Fruit fly (Drosophila melanogaster) whole organism, embryonic: ENCODE results near the gene mgr.

Source experiments
- ATbp ChIP-seq: fragments of 200-800 bp; sonication (Bioruptor generic); optimal IDR thresholded peaks from 2 replicates; lab custom pipeline; 2017; ENCODE audit warnings: missing biosample characterization, mild to moderate bottlenecking, missing genetic modification characterization, missing genetic modification reagents
- Adf1 ChIP-seq: fragments of 200-800 bp; sonication (Bioruptor generic); IDR thresholded peaks from 2 replicates; pipeline ENCODE4 v1.3.6; 2022; ENCODE audit warnings: missing biosample characterization, missing genetic modification characterization
- Atf-2 ChIP-seq: fragments of 200-800 bp; sonication (Bioruptor generic); optimal IDR thresholded peaks from 2 replicates; lab custom pipeline; 2016; ENCODE audit warnings: missing biosample characterization, missing genetic modification characterization
- CG12391 ChIP-seq: fragments of 200-800 bp; sonication (Bioruptor generic); optimal IDR thresholded peaks from 3 replicates; lab custom pipeline; 2018; ENCODE audit warnings: missing biosample characterization, mild to moderate bottlenecking, missing genetic modification characterization, moderate library complexity
- CG13287 ChIP-seq: fragments of 200-800 bp; sonication (Bioruptor generic); IDR thresholded peaks from 2 replicates; pipeline ENCODE4 v1.3.6; 2022; ENCODE audit warnings: missing biosample characterization, missing genetic modification characterization; ENCODE audit not compliant: partially characterized antibody
- CG13624 ChIP-seq: fragments of 200-800 bp; sonication (Bioruptor generic); optimal IDR thresholded peaks from 2 replicates; lab custom pipeline; 2016; ENCODE audit warnings: missing biosample characterization, missing genetic modification characterization
- CG15269 ChIP-seq: fragments of 200-800 bp; sonication (Bioruptor generic); optimal IDR thresholded peaks from 2 replicates; lab custom pipeline; 2018; ENCODE audit warnings: missing biosample characterization, mild to moderate bottlenecking, missing genetic modification characterization, moderate library complexity
- CG1647 ChIP-seq: fragments of 200-800 bp; sonication (Bioruptor generic); optimal IDR thresholded peaks from 3 replicates; lab custom pipeline; 2016; ENCODE audit warnings: missing biosample characterization, missing genetic modification characterization
- CG17568 ChIP-seq: fragments of 200-800 bp; sonication (Bioruptor generic); optimal IDR thresholded peaks from 2 replicates; lab custom pipeline; 2018; ENCODE audit warnings: missing biosample characterization, mild to moderate bottlenecking, missing genetic modification characterization, moderate library complexity
- CG17802 ChIP-seq: fragments of 200-800 bp; sonication (Bioruptor generic); optimal IDR thresholded peaks from 2 replicates; lab custom pipeline; 2018; ENCODE audit warnings: missing biosample characterization, mild to moderate bottlenecking, missing genetic modification characterization, moderate library complexity
- CG17912 ChIP-seq: fragments of 200-800 bp; sonication (Bioruptor generic); optimal IDR thresholded peaks from 2 replicates; lab custom pipeline; 2018; ENCODE audit warnings: missing biosample characterization, mild to moderate bottlenecking, missing genetic modification characterization
- CG1832 ChIP-seq: fragments of 200-800 bp; sonication (Bioruptor generic); optimal IDR thresholded peaks from 2 replicates; lab custom pipeline; 2017; ENCODE audit warnings: missing biosample characterization, mild to moderate bottlenecking, missing genetic modification characterization, inconsistent platforms
- CG30020 ChIP-seq: fragments of 200-800 bp; optimal IDR thresholded peaks from 2 replicates; lab custom pipeline; 2019; ENCODE audit warnings: missing biosample characterization, mild to moderate bottlenecking, missing genetic modification characterization, moderate library complexity
- CG4282 ChIP-seq: fragments of 200-800 bp; sonication (Bioruptor generic); optimal IDR thresholded peaks from 2 replicates; lab custom pipeline; 2016; ENCODE audit warnings: missing biosample characterization, missing genetic modification characterization
- CG4424 ChIP-seq: fragments of 200-800 bp; sonication (Bioruptor generic); optimal IDR thresholded peaks from 3 replicates; lab custom pipeline; 2016; ENCODE audit warnings: missing biosample characterization, missing genetic modification characterization
- CG4820 ChIP-seq: fragments of 200-800 bp; sonication (Bioruptor generic); optimal IDR thresholded peaks from 3 replicates; lab custom pipeline; 2016; ENCODE audit warnings: missing biosample characterization, missing genetic modification characterization
- CG6272 ChIP-seq: fragments of 200-800 bp; sonication (Bioruptor generic); IDR thresholded peaks from 2 replicates; pipeline ENCODE4 v1.3.6; 2022; ENCODE audit warnings: missing biosample characterization, missing genetic modification characterization
- CG6813 ChIP-seq: fragments of 200-800 bp; sonication (Bioruptor generic); optimal IDR thresholded peaks from 2 replicates; lab custom pipeline; 2017; ENCODE audit warnings: missing biosample characterization, missing genetic modification characterization, mild to moderate bottlenecking, moderate library complexity, missing genetic modification reagents
- CG7357 ChIP-seq: fragments of 200-800 bp; sonication (Bioruptor generic); IDR thresholded peaks from 3 replicates; pipeline ENCODE4 v1.3.6; 2022; ENCODE audit warnings: missing biosample characterization, missing genetic modification characterization
- CG7963 ChIP-seq: fragments of 200-800 bp; sonication (Bioruptor generic); IDR thresholded peaks from 3 replicates; pipeline ENCODE4 v1.3.6; 2022; ENCODE audit warnings: missing biosample characterization, missing genetic modification characterization; ENCODE audit not compliant: partially characterized antibody
- CG8290 ChIP-seq, 3 experiments: fragments of 200-800 bp; sonication (Bioruptor generic); optimal IDR thresholded peaks; 2 replicates each; lab custom pipeline; 2016 to 2019; ENCODE audit warnings: missing biosample characterization in 3 of 3, missing genetic modification characterization in 3 of 3, mild to moderate bottlenecking in 2 of 3, moderate library complexity in 1 of 3
- CG8478 ChIP-seq: fragments of >200 bp; optimal IDR thresholded peaks from 2 replicates; lab custom pipeline; 2018
- CG9817 ChIP-seq: fragments of 200-800 bp; sonication (Bioruptor generic); optimal IDR thresholded peaks from 2 replicates; lab custom pipeline; 2018; ENCODE audit warnings: missing biosample characterization, mild to moderate bottlenecking, missing genetic modification characterization, moderate library complexity
- CG9932 ChIP-seq: fragments of 200-800 bp; sonication (Bioruptor generic); IDR thresholded peaks from 2 replicates; pipeline ENCODE4 v1.3.6; 2022; ENCODE audit warnings: missing biosample characterization, missing genetic modification characterization
- Dp ChIP-seq: fragments of 200-800 bp; sonication (Bioruptor generic); optimal IDR thresholded peaks from 2 replicates; lab custom pipeline; 2018; ENCODE audit warnings: missing biosample characterization, mild to moderate bottlenecking, missing genetic modification characterization, moderate library complexity
- GATAe ChIP-seq: fragments of 200-800 bp; sonication (Bioruptor generic); conservative IDR thresholded peaks from 2 replicates; pipeline ENCODE4 v1.3.6; 2022; ENCODE audit warnings: missing biosample characterization, missing genetic modification characterization
- HLH4C ChIP-seq: fragments of 200-800 bp; sonication (Bioruptor generic); IDR thresholded peaks from 3 replicates; pipeline ENCODE4 v1.3.6; 2022; ENCODE audit warnings: missing biosample characterization, missing genetic modification characterization; ENCODE audit not compliant: partially characterized antibody
- Hmr ChIP-seq: fragments of 200-800 bp; sonication (Bioruptor generic); optimal IDR thresholded peaks from 3 replicates; lab custom pipeline; 2017; ENCODE audit warnings: mild to moderate bottlenecking, missing biosample characterization, missing genetic modification reagents, missing genetic modification characterization
- MESR4 ChIP-seq: fragments of 200-800 bp; sonication (Bioruptor generic); optimal IDR thresholded peaks from 2 replicates; lab custom pipeline; 2018; ENCODE audit warnings: missing biosample characterization, mild to moderate bottlenecking, missing genetic modification characterization, moderate library complexity
- Rx ChIP-seq: fragments of 200-800 bp; sonication (Bioruptor generic); IDR thresholded peaks from 2 replicates; pipeline ENCODE4 v1.3.6; 2022; ENCODE audit warnings: missing biosample characterization, missing genetic modification characterization
- Side ChIP-seq: fragments of 200-800 bp; sonication (Bioruptor generic); optimal IDR thresholded peaks from 2 replicates; lab custom pipeline; 2016; ENCODE audit warnings: missing biosample characterization, missing genetic modification characterization
- Trl ChIP-seq, 3 experiments: fragments of >200 bp in 2 of 3; fragments of 200-800 bp in 1 of 3; sonication (Bioruptor generic) in 1 of 3; optimal IDR thresholded peaks; 2 replicates in 1 of 3; 3 replicates in 2 of 3; lab custom pipeline; 2016 to 2017; ENCODE audit warnings: missing biosample characterization in 1 of 3, missing genetic modification characterization in 1 of 3
- ac ChIP-seq: fragments of 200-800 bp; sonication (Bioruptor generic); optimal IDR thresholded peaks from 3 replicates; lab custom pipeline; 2017; ENCODE audit warnings: missing biosample characterization, mild to moderate bottlenecking, missing genetic modification characterization
- ap ChIP-seq: fragments of 200-800 bp; sonication (Bioruptor generic); IDR thresholded peaks from 2 replicates; pipeline ENCODE4 v1.3.6; 2022; ENCODE audit warnings: missing biosample characterization, missing genetic modification characterization
- ara ChIP-seq: fragments of 200-800 bp; sonication (Bioruptor generic); IDR thresholded peaks from 2 replicates; pipeline ENCODE4 v1.3.6; 2022; ENCODE audit warnings: missing biosample characterization, missing genetic modification characterization
- bcd ChIP-seq: fragments of 200-800 bp; sonication (Bioruptor generic); optimal IDR thresholded peaks from 2 replicates; lab custom pipeline; 2017; ENCODE audit warnings: missing biosample characterization, mild to moderate bottlenecking, missing genetic modification characterization
- bsh ChIP-seq, 2 experiments: fragments of 200-800 bp; sonication (Bioruptor generic); optimal IDR thresholded peaks; 2 replicates each; lab custom pipeline; 2017 to 2018; ENCODE audit warnings: mild to moderate bottlenecking in 2 of 2, missing biosample characterization in 2 of 2, missing genetic modification characterization in 2 of 2, moderate library complexity in 1 of 2
- cad ChIP-seq: fragments of >200 bp; optimal IDR thresholded peaks from 2 replicates; lab custom pipeline; 2017; ENCODE audit warnings: missing biosample characterization, missing genetic modification characterization
- cas ChIP-seq: fragments of 200-800 bp; sonication (Bioruptor generic); IDR thresholded peaks from 2 replicates; pipeline ENCODE4 v1.3.6; 2022; ENCODE audit warnings: missing biosample characterization, missing genetic modification characterization
- caup ChIP-seq: fragments of 200-800 bp; sonication (Bioruptor generic); optimal IDR thresholded peaks from 3 replicates; lab custom pipeline; 2017; ENCODE audit warnings: missing biosample characterization, mild to moderate bottlenecking, missing genetic modification characterization, moderate library complexity; ENCODE audit not compliant: severe bottlenecking
- dpn ChIP-seq, 2 experiments: fragments of 200-800 bp; sonication (Bioruptor generic); optimal IDR thresholded peaks; 3 replicates each; lab custom pipeline; 2016; ENCODE audit warnings: missing biosample characterization in 2 of 2, missing genetic modification characterization in 2 of 2
- gcm ChIP-seq: fragments of 200-800 bp; sonication (Bioruptor generic); optimal IDR thresholded peaks from 2 replicates; lab custom pipeline; 2019; ENCODE audit warnings: missing biosample characterization, mild to moderate bottlenecking, missing genetic modification characterization, moderate library complexity
- gsb ChIP-seq: fragments of 200-800 bp; sonication (Bioruptor generic); IDR thresholded peaks from 2 replicates; pipeline ENCODE4 v1.3.6; 2022; ENCODE audit warnings: missing biosample characterization, missing genetic modification characterization
- jumu ChIP-seq: fragments of 200-800 bp; sonication (Bioruptor generic); optimal IDR thresholded peaks from 3 replicates; lab custom pipeline; 2016; ENCODE audit warnings: missing biosample characterization, missing genetic modification characterization
- ken ChIP-seq: fragments of 200-800 bp; sonication (Bioruptor generic); IDR thresholded peaks from 3 replicates; pipeline ENCODE4 v1.3.6; 2022; ENCODE audit warnings: missing biosample characterization, missing genetic modification characterization
- nerfin-1 ChIP-seq: fragments of 200-800 bp; sonication (Bioruptor generic); optimal IDR thresholded peaks from 3 replicates; lab custom pipeline; 2019; ENCODE audit warnings: missing biosample characterization, mild to moderate bottlenecking, missing genetic modification characterization, moderate library complexity
- pan ChIP-seq, 4 experiments: fragments of >200 bp in 3 of 4; fragments of 200-800 bp in 1 of 4; sonication (Bioruptor generic) in 1 of 4; optimal IDR thresholded peaks in 3 of 4; IDR thresholded peaks in 1 of 4; 2 replicates each; pipeline versions ENCODE4 v1.3.6 to Lab custom; 2017 to 2022; ENCODE audit warnings: missing biosample characterization in 2 of 4, missing genetic modification characterization in 2 of 4, mixed read lengths in 1 of 4
- slou ChIP-seq: fragments of 200-800 bp; sonication (Bioruptor generic); optimal IDR thresholded peaks from 3 replicates; lab custom pipeline; 2016; ENCODE audit warnings: missing biosample characterization, missing genetic modification characterization
- vnd ChIP-seq: fragments of 200-800 bp; sonication (Bioruptor generic); IDR thresholded peaks from 3 replicates; pipeline ENCODE4 v1.3.6; 2022; ENCODE audit warnings: missing biosample characterization, missing genetic modification characterization; ENCODE audit not compliant: partially characterized antibody
- wdn ChIP-seq: fragments of 200-800 bp; sonication (Bioruptor generic); IDR thresholded peaks from 2 replicates; pipeline ENCODE4 v1.3.6; 2022; ENCODE audit warnings: missing biosample characterization, missing genetic modification characterization

The mgr gene

dm6 chr3R:11407733-11408134, 1.9 kb downstream of the mgr start, which contains the start of gene mRpL40 (continued):
- no peak for TF ChIP-seq gcm
- TF ChIP-seq ara (GFP tag; lab: Robert Waterston, UW), result no peak
- no peak for TF ChIP-seq ken (GFP tag; lab: Robert Waterston, UW)
- no peak for TF ChIP-seq Hmr (GFP tag; lab: Kevin White, UChicago)
- TF ChIP-seq CG9932 (GFP tag; lab: Robert Waterston, UW), result no peak
- no peak for TF ChIP-seq pan (optimal IDR thresholded peaks at IDR 0.05; lab: Kevin White, UChicago)
- no peak for TF ChIP-seq pan (GFP tag; optimal IDR thresholded peaks at IDR 0.05 in 1 of 2, IDR thresholded peaks at IDR 0.05 in 1 of 2)
- TF ChIP-seq gsb, result no peak
- no peak for TF ChIP-seq CG17568 (GFP tag; lab: Kevin White, UChicago)
- peak; percentile 74 for TF ChIP-seq MESR4
- TF ChIP-seq bsh (GFP tag; optimal IDR thresholded peaks at IDR 0.05; lab: Kevin White, UChicago), result no peak
- no peak for TF ChIP-seq CG4820
- no peak for TF ChIP-seq Rx (GFP tag; lab: Robert Waterston, UW)
- no peak for TF ChIP-seq CG6272 (GFP tag; lab: Robert Waterston, UW)
- no peak for TF ChIP-seq nerfin-1
- TF ChIP-seq Side (GFP tag; lab: Kevin White, UChicago), result no peak
- no peak for TF ChIP-seq CG30020 (tag; lab: Kevin White, UChicago)
- no peak for TF ChIP-seq ap
- no peak for TF ChIP-seq cad (GFP tag; lab: Kevin White, UChicago)
- TF ChIP-seq ATbp (GFP tag; lab: Kevin White, UChicago), result no peak
- no peak for TF ChIP-seq CG1647
- TF ChIP-seq Dp (GFP tag; lab: Kevin White, UChicago), result peak; percentile 67
- no peak for TF ChIP-seq slou (GFP tag; lab: Kevin White, UChicago)
- TF ChIP-seq bcd (GFP tag; lab: Kevin White, UChicago), result no peak
- no peak for TF ChIP-seq CG4282
- no peak for TF ChIP-seq caup (GFP tag; lab: Kevin White, UChicago)
- no peak for TF ChIP-seq CG1832 (GFP tag; lab: Kevin White, UChicago)
- no peak for TF ChIP-seq Trl (optimal IDR thresholded peaks at IDR 0.05; lab: Kevin White, UChicago)
- no peak for TF ChIP-seq Trl (GFP tag; optimal IDR thresholded peaks at IDR 0.05; lab: Kevin White, UChicago)
- no peak for TF ChIP-seq CG6813
- TF ChIP-seq Atf-2 (GFP tag; lab: Kevin White, UChicago), result no peak
- TF ChIP-seq HLH4C (GFP tag; lab: Robert Waterston, UW), result peak; percentile 47; the same call in 1 of the 3 replicates
- no peak for TF ChIP-seq CG9817
- no peak for TF ChIP-seq CG17912 (GFP tag; lab: Kevin White, UChicago)
- no peak for TF ChIP-seq CG4424 (GFP tag; lab: Kevin White, UChicago)
- no peak for TF ChIP-seq CG8290 (GFP tag; optimal IDR thresholded peaks at IDR 0.05; lab: Kevin White, UChicago)
- no peak for TF ChIP-seq CG8290 (tag; optimal IDR thresholded peaks at IDR 0.05; lab: Kevin White, UChicago)
- TF ChIP-seq CG17802 (tag; lab: Kevin White, UChicago), result no peak
- peak; percentile 73 for TF ChIP-seq CG13287
- no peak for TF ChIP-seq ac (GFP tag; lab: Kevin White, UChicago)
- TF ChIP-seq CG7357 (GFP tag; lab: Robert Waterston, UW), result no peak
- no peak for TF ChIP-seq CG7963 (GFP tag; lab: Robert Waterston, UW)
- TF ChIP-seq Adf1 (GFP tag; lab: Robert Waterston, UW), result no peak
- TF ChIP-seq CG12391 (tag; lab: Kevin White, UChicago), result no peak
- TF ChIP-seq GATAe (GFP tag; lab: Robert Waterston, UW), result no peak
- no peak for TF ChIP-seq CG8478 (lab: Kevin White, UChicago)
- TF ChIP-seq wdn (GFP tag; lab: Robert Waterston, UW), result no peak
- TF ChIP-seq dpn (GFP tag; optimal IDR thresholded peaks at IDR 0.05; lab: Kevin White, UChicago), result no peak
- TF ChIP-seq jumu (GFP tag; lab: Kevin White, UChicago), result no peak
- TF ChIP-seq vnd, result 0 out of 3 replicates have a peak, but pooled peaks have one; percentile 14
- no peak for TF ChIP-seq CG13624 (GFP tag; lab: Kevin White, UChicago)
- TF ChIP-seq CG15269 (tag; lab: Kevin White, UChicago), result no peak
- TF ChIP-seq cas, result no peak
